Fruit fly (Drosophila melanogaster): ENCODE data around the gene CG10845.

DNA sequence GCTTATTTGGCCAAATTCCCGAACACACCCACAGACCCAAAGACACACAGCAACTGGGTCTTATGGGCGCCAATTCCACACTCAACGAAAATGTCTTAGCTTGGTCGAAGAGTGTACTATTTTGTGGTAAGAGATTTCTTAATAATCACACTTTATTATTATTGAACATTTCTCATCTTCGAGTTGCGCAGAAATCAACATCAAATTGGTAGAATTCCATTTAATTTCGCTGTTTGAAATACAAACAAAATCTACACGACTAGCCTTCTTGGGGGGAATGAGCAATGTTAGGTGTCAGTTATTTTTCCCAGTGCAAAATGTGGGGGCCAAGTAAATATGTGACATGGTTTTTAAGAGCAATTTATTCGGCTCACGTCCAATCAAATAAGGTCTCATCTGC lies 10.0 kb upstream of the CG10845 start:
- TF ChIP-seq CG32121 (GFP tag; IDR thresholded peaks at IDR 0.05) = no peak; the same call in 1 of the 2 replicates
- TF ChIP-seq CG34367 (tag; optimal IDR thresholded peaks at IDR 0.05) = no peak
- TF ChIP-seq gl (tag; optimal IDR thresholded peaks at IDR 0.05) = no peak
- peak; percentile 50; the same call in 1 of the 3 replicates for TF ChIP-seq fd96Ca (GFP tag; IDR thresholded peaks at IDR 0.05)
- no peak for TF ChIP-seq rn (GFP tag; IDR thresholded peaks at IDR 0.05)
- TF ChIP-seq CG13204 (GFP tag; optimal IDR thresholded peaks at IDR 0.05) = no peak
- TF ChIP-seq CG14655 (GFP tag; optimal IDR thresholded peaks at IDR 0.05) = peak; percentile 45
- no peak for TF ChIP-seq CG8159 (tag; optimal IDR thresholded peaks at IDR 0.05)
- TF ChIP-seq Ets98B (GFP tag; IDR thresholded peaks at IDR 0.05) = peak; percentile 39
